Worm (Caenorhabditis elegans): ENCODE results near the gene ZK688.11.

ZK688.11 gene

DNA sequence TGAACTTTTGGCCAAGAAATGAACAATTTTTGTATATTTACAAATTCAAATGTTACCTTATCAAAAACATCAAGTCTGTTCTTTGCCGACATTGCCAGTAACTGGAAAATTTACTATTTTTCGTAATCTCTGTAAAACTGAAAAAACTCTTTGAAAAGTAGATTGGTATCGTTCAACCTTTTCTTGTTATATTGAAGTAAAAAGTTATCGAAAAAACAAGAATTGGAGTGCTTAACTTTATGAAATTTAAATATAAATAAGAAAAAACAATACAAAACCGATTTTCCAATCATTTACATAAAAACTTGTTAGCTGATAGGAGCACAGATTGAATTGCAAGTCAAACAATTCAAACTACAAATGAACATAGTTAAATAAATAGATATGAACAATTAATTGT, at the start of gene ZK688.11:
ZK688.11 (minus strand) TSS at position 101 of the 400 bp plus-strand sequence.
- no peak for TF ChIP-seq ceh-39 (tag; optimal IDR thresholded peaks at IDR 0.05)
- no peak for TF ChIP-seq unc-120 (tag; optimal IDR thresholded peaks at IDR 0.05; ENCODE audit: poor library complexity, severe bottlenecking)
- TF ChIP-seq sem-2 (GFP tag; optimal IDR thresholded peaks at IDR 0.05) = no peak
- no peak for TF ChIP-seq ces-1 (GFP tag; optimal IDR thresholded peaks at IDR 0.05)
- no peak for TF ChIP-seq pha-4 (tag; optimal IDR thresholded peaks at IDR 0.05)
- TF ChIP-seq drap-1 (GFP tag; optimal IDR thresholded peaks at IDR 0.05) = no peak
- TF ChIP-seq nhr-76 (tag; optimal IDR thresholded peaks at IDR 0.05) = no peak
- TF ChIP-seq unc-39 (tag; optimal IDR thresholded peaks at IDR 0.05) = no peak

DNA sequence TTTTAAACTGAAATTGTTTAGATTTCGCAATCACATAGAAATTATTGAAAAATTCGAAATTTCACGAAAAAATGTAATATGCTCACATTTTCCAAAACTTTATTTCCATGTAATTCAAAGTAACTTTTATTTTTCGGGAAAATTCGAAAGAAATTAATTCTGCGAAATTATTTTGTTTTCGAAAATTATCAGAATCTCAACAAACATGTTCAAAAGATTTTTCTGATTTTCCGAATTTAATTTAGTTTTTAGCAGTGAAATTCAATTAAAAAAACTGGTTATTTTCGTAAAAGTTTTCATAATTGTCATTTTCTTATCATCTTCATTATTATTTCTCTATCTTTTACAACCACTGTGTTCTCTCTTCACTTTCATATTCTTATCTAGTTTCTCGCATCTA, 48.5 kb upstream of the ZK688.11 start, which contains the start of gene ran-2:
ran-2 (plus strand) TSS at position 301 of the 400 bp plus-strand sequence.
- TF ChIP-seq unc-62 (GFP tag; optimal IDR thresholded peaks at IDR 0.05) (no peak), ces-1 (GFP tag; optimal IDR thresholded peaks at IDR 0.05) (no peak), drap-1 (GFP tag; optimal IDR thresholded peaks at IDR 0.05) (no peak), elt-1 (tag; optimal IDR thresholded peaks at IDR 0.05; ENCODE audit: borderline replicate concordance, insufficient read depth) (no peak), nhr-237 (tag; optimal IDR thresholded peaks at IDR 0.05) (no peak), nhr-76 (tag; optimal IDR thresholded peaks at IDR 0.05) (no peak), zip-8 (tag; optimal IDR thresholded peaks at IDR 0.05) (no peak), cnd-1 (tag; optimal IDR thresholded peaks at IDR 0.05) (no peak), sem-2 (GFP tag; optimal IDR thresholded peaks at IDR 0.05) (no peak), snpc-4 (tag; optimal IDR thresholded peaks at IDR 0.05) (no peak), mls-2 (tag; optimal IDR thresholded peaks at IDR 0.05) (no peak), lsy-2 (tag; optimal IDR thresholded peaks at IDR 0.05) (no peak), nhr-12 (tag; optimal IDR thresholded peaks at IDR 0.05) (no peak), ceh-83 (GFP tag; optimal IDR thresholded peaks at IDR 0.05) (no peak), bed-3 (GFP tag; optimal IDR thresholded peaks at IDR 0.05) (no peak)

DNA sequence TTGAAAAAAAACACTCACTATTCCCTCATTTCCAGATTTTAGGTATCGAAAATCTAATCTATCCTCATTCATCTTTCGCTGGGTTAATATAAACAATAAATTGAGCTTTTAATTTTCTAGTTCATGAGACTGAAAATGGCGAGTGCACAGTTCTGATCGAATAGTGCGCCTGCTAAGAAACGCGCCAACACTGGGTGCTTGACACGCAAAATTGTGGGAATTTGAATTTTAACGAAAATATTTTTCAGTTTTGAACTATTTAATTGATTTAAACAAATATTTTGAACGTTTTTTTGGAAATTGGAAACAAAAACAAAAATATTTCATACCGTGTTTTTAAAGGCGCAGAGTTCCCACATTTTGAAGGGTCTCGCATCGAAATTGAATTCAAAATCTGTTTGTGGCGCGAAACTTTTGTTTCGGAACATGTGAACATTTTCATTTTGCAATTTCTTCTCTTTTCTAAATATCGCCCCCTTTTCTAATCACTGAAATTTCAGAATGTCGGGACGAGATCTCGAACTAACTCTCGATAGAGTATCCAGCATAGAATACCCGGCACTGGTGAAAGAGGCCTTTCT, 43.9 kb upstream of the ZK688.11 start, which contains the start of the genes C29E4.13 and npp-15:
C29E4.13 (minus strand) TSS at position 169 of the 581 bp plus-strand sequence.
npp-15 (plus strand) TSS at position 495 of the 581 bp plus-strand sequence.
- TF ChIP-seq pha-4 (tag; optimal IDR thresholded peaks at IDR 0.05) (no peak), nhr-237 (tag; optimal IDR thresholded peaks at IDR 0.05) (peak; percentile 16), lsy-2 (tag; optimal IDR thresholded peaks at IDR 0.05) (peak; percentile 34), sptf-1 (tag; optimal IDR thresholded peaks at IDR 0.05) (no peak), bed-3 (GFP tag; optimal IDR thresholded peaks at IDR 0.05) (no peak), ces-1 (GFP tag; optimal IDR thresholded peaks at IDR 0.05) (no peak), tbx-8 (GFP tag; optimal IDR thresholded peaks at IDR 0.05) (no peak)

DNA sequence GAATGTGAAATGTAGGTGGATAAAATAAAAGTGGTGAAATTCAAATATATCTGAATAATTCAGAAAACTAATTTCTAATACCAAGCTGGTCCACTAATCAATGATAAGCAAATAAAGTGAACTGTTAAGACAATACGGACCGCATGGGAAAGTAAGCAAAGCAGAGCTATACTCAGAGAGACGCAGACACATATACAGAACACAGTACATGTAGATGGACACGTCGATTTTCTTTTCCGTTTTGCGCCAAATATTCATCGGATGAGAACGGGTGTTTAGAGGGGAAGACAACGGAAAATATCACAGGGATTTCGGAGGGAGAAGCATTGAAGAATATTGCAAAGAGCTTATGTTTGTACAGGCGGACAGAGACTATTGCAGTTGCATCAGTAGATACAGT, 41.2 kb upstream of the ZK688.11 start:
- TF ChIP-seq cnd-1 (tag; optimal IDR thresholded peaks at IDR 0.05) (no peak), pha-4 (tag; optimal IDR thresholded peaks at IDR 0.05) (peak; percentile 34), ham-2 (GFP tag; optimal IDR thresholded peaks at IDR 0.05) (peak; percentile 78), lin-13 (tag; optimal IDR thresholded peaks at IDR 0.05) (no peak), drap-1 (GFP tag; optimal IDR thresholded peaks at IDR 0.05) (no peak), nhr-237 (tag; optimal IDR thresholded peaks at IDR 0.05) (peak; percentile 24), lsy-2 (tag; optimal IDR thresholded peaks at IDR 0.05) (peak; percentile 2)

DNA sequence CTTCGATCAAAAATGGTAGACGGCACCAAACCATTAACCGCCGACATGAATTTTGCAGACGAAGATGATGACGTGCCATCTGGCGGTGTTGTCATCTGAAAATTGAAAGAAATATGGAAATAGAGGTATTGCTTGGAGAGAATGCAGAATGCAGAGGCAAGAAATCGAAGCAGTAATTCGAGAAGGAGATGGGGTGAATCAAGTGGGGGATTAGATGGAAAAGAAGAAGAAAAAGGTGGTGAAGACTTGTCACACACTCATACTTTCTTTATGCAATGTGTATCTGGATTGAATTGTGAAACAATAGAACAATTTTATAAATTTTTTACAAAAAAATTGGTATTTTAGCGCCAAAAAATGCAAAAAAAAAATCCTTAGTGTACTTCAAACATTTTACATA, 40.1 kb upstream of the ZK688.11 start, which contains the start of gene tag-250:
tag-250 (minus strand) TSS at position 101 of the 400 bp plus-strand sequence.
- no peak for TF ChIP-seq zip-8 (tag; optimal IDR thresholded peaks at IDR 0.05)
- TF ChIP-seq nhr-237 (tag; optimal IDR thresholded peaks at IDR 0.05) = no peak
- no peak for TF ChIP-seq tbx-8 (GFP tag; optimal IDR thresholded peaks at IDR 0.05)
- TF ChIP-seq sptf-1 (tag; optimal IDR thresholded peaks at IDR 0.05) = no peak

DNA sequence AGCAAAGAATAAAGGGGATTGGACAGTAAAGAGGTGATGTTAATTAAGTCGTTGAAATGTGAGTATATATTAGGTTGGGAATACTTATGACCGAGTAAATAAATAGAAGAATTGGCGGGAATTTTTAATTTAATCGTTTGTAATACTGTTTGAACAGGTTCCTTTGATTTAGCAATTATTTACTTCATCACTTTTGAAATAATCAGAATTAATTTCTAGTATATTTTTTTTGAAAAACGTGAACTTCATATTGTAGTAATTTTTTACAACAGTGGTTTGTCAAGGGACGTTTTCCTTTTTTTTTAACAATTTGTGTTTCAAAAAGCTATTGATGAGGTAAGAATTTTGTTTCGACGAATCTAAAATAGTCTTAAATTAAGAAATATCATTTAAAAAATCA, 37.4 kb upstream of the ZK688.11 start, which contains the start of gene C29E4.17:
C29E4.17 (plus strand) TSS at position 301 of the 400 bp plus-strand sequence.
- TF ChIP-seq tbx-8 (GFP tag; optimal IDR thresholded peaks at IDR 0.05) = no peak
- no peak for TF ChIP-seq lsy-2 (tag; optimal IDR thresholded peaks at IDR 0.05)
- no peak for TF ChIP-seq sem-2 (GFP tag; optimal IDR thresholded peaks at IDR 0.05)
- TF ChIP-seq bed-3 (GFP tag; optimal IDR thresholded peaks at IDR 0.05) = no peak
- no peak for TF ChIP-seq nhr-237 (tag; optimal IDR thresholded peaks at IDR 0.05)
- TF ChIP-seq lin-13 (tag; optimal IDR thresholded peaks at IDR 0.05) = no peak
- TF ChIP-seq snpc-4 (tag; optimal IDR thresholded peaks at IDR 0.05) = no peak
- TF ChIP-seq mab-5 (tag; optimal IDR thresholded peaks at IDR 0.05) = no peak
- TF ChIP-seq unc-39 (tag; optimal IDR thresholded peaks at IDR 0.05) = no peak
- TF ChIP-seq mls-2 (tag; optimal IDR thresholded peaks at IDR 0.05) = no peak
- no peak for TF ChIP-seq ceh-43 (GFP tag; optimal IDR thresholded peaks at IDR 0.05)
- no peak for TF ChIP-seq ham-2 (GFP tag; optimal IDR thresholded peaks at IDR 0.05)
- no peak for TF ChIP-seq mep-1 (tag; optimal IDR thresholded peaks at IDR 0.05)
- TF ChIP-seq sptf-1 (tag; optimal IDR thresholded peaks at IDR 0.05) = no peak
- TF ChIP-seq drap-1 (GFP tag; optimal IDR thresholded peaks at IDR 0.05) = no peak
- no peak for TF ChIP-seq nhr-28 (tag; optimal IDR thresholded peaks at IDR 0.05)
- no peak for TF ChIP-seq unc-62 (GFP tag; optimal IDR thresholded peaks at IDR 0.05)
- no peak for TF ChIP-seq lin-32 (GFP tag; optimal IDR thresholded peaks at IDR 0.05)
- TF ChIP-seq nhr-2 (tag; optimal IDR thresholded peaks at IDR 0.05) = no peak

Measured in whole organism, mixed stage, embryonic.